Worm (Caenorhabditis elegans): ENCODE data around the gene ssq-3.

ssq-3 gene

ce11 chrIV:7131780-7132179, 20.4 kb downstream of the ssq-3 start, which contains the start of gene grsp-3:
grsp-3 (minus strand) TSS chrIV:7131928.
- TF ChIP-seq elt-3 (tag; optimal IDR thresholded peaks at IDR 0.05) = peak in 1 of 3 experiments; percentile 61
- TF ChIP-seq nhr-23 (tag; optimal IDR thresholded peaks at IDR 0.05) = peak; percentile 89
- TF ChIP-seq elt-1 (tag; optimal IDR thresholded peaks at IDR 0.05) = peak; percentile 46
- TF ChIP-seq ceh-28 (tag; optimal IDR thresholded peaks at IDR 0.05) = peak; percentile 38
- TF ChIP-seq fkh-10 (GFP tag; optimal IDR thresholded peaks at IDR 0.05) = no peak
- peak; percentile 77 for TF ChIP-seq nhr-25 (tag; optimal IDR thresholded peaks at IDR 0.05)
- TF ChIP-seq nhr-76 (tag; optimal IDR thresholded peaks at IDR 0.05) = no peak

DNA sequence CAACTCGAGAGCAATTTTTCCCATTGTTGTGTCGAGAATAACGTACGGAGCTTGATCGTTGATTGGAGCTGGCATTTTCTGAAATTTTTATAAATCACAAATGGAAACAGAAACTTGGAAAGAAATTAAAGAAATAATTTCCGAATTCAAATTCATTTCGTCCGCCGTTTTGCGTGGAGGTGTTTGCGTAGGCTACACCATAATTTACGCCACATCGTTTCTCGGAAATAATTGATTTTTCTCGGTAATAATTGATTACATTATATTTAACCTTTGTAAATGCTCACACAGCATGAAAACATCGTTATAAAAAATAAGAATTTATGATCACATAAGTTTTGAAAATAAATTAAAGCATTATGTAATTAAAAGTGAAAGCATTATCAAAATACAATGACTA, 21.7 kb downstream of the ssq-3 start, which contains the start of gene cyn-12:
Gene cyn-12 (minus strand): TSS at position 78 of the 400 bp plus-strand sequence.
- TF ChIP-seq eor-1 (tag; optimal IDR thresholded peaks at IDR 0.05) (no peak), nhr-23 (tag; optimal IDR thresholded peaks at IDR 0.05) (peak; percentile 36), nhr-25 (tag; optimal IDR thresholded peaks at IDR 0.05) (no peak), daf-12 (tag; optimal IDR thresholded peaks at IDR 0.05) (no peak), pqm-1 (tag; optimal IDR thresholded peaks at IDR 0.05) (peak; percentile 6), ceh-28 (tag; optimal IDR thresholded peaks at IDR 0.05) (peak; percentile 66), snpc-4 (tag; optimal IDR thresholded peaks at IDR 0.05) (no peak), hmg-11 (tag; optimal IDR thresholded peaks at IDR 0.05) (peak; percentile 40), nhr-43 (tag; optimal IDR thresholded peaks at IDR 0.05; ENCODE audit: poor library complexity, severe bottlenecking) (no peak), egl-5 (tag; optimal IDR thresholded peaks at IDR 0.05) (no peak), sea-2 (GFP tag; optimal IDR thresholded peaks at IDR 0.05) (no peak)

- TF ChIP-seq nhr-23 (tag; optimal IDR thresholded peaks at IDR 0.05) (no peak), elt-1 (tag; optimal IDR thresholded peaks at IDR 0.05) (no peak), zag-1 (tag; optimal IDR thresholded peaks at IDR 0.05) (no peak), fos-1 (tag; optimal IDR thresholded peaks at IDR 0.05) (no peak), nhr-43 (tag; optimal IDR thresholded peaks at IDR 0.05; ENCODE audit: poor library complexity, severe bottlenecking) (no peak), nhr-237 (tag; optimal IDR thresholded peaks at IDR 0.05) (no peak), nfya-1 (tag; optimal IDR thresholded peaks at IDR 0.05; ENCODE audit: insufficient read depth) (no peak), jun-1 (tag; optimal IDR thresholded peaks at IDR 0.05) (no peak), R02D3.7 (tag; optimal IDR thresholded peaks at IDR 0.05) (no peak), ZK546.5 (tag; optimal IDR thresholded peaks at IDR 0.05) (no peak), nhr-25 (tag; optimal IDR thresholded peaks at IDR 0.05) (no peak), aly-2 (tag; optimal IDR thresholded peaks at IDR 0.05) (no peak), nhr-76 (tag; optimal IDR thresholded peaks at IDR 0.05) (no peak), nhr-77 (tag; optimal IDR thresholded peaks at IDR 0.05) (no peak), sea-2 (GFP tag; optimal IDR thresholded peaks at IDR 0.05) (no peak), egl-5 (tag; optimal IDR thresholded peaks at IDR 0.05) (no peak)
These were observed 22.6 kb downstream of the ssq-3 start, which contains the start of gene mutd-1 for ce11 chrIV:7133983-7134382. mutd-1 (minus strand) TSS chrIV:7134083.

DNA sequence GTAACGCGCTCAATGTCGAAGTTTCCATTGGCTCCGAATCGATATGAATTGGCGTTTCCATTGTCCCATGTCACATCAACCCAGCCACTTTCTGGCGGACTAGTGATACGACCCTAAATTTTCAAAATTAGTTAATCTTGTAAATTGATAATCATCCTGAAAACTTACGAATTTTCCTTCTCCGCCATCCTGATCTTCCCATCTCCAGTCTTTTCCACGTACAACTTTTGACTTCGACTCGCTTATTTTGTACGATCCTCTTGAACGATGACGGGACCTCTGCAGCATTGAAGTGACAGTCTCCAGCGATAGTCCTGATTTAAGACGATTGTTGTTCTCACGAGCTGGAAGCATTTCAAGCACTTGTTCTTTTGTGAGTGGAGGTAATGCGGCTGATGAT, 27.7 kb downstream of the ssq-3 start:
- TF ChIP-seq unc-39 (tag; optimal IDR thresholded peaks at IDR 0.05) (no peak), lin-15B (tag; optimal IDR thresholded peaks at IDR 0.05) (no peak), daf-12 (tag; optimal IDR thresholded peaks at IDR 0.05) (no peak), aly-2 (tag; optimal IDR thresholded peaks at IDR 0.05) (no peak), mdl-1 (tag; optimal IDR thresholded peaks at IDR 0.05) (no peak), ceh-28 (tag; optimal IDR thresholded peaks at IDR 0.05) (no peak), sea-2 (GFP tag; optimal IDR thresholded peaks at IDR 0.05) (no peak), mml-1 (tag; optimal IDR thresholded peaks at IDR 0.05) (no peak), nhr-12 (tag; optimal IDR thresholded peaks at IDR 0.05) (no peak), nhr-67 (tag; optimal IDR thresholded peaks at IDR 0.05) (no peak), fos-1 (tag; optimal IDR thresholded peaks at IDR 0.05) (no peak), nhr-28 (tag; optimal IDR thresholded peaks at IDR 0.05) (no peak)

DNA sequence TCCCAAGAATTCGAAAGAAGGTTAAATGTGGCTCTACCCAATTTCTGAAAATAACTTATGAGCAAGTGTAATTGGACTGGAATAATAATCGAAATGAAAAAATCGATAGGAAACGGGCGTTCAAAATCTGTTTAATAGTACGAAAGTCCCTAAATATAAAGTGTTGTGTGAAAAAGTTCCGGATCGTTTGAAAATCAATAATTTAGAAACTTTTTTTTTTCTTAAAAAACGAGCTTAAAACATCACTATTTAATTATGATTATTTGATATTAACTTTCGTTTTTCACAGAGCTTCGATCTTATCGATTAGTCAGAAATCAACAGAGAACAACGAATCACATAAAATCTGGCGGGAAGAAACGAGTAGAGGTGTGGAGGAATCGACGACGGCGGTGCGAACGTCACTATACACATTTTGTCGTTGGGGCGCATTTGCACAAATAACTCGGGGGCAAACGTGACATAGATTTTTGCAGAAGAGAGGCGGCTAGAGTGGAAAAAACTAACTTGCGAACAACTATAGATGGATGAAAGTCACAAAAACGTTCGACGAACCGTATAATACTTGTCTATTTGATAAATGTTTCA, 33.4 kb downstream of the ssq-3 start, which contains the start of gene hecd-1:
Gene hecd-1 (minus strand): TSS at position 51 of the 588 bp plus-strand sequence.
- TF ChIP-seq lin-15B (tag; optimal IDR thresholded peaks at IDR 0.05) = peak; percentile 30
- peak; percentile 7 for TF ChIP-seq nhr-25 (tag; optimal IDR thresholded peaks at IDR 0.05)
- TF ChIP-seq mdl-1 (tag; optimal IDR thresholded peaks at IDR 0.05) = no peak

Data from whole organism, L3 larva.